Worm (Caenorhabditis elegans) whole organism, L3 larva: ENCODE results near the gene C03B1.2.

ENCODE experiments used
- R02D3.7 ChIP-seq: fragments of 150-350 bp; optimal IDR thresholded peaks from 2 replicates; lab custom pipeline; 2014; ENCODE audit warnings: missing biosample characterization, missing genetic modification characterization
- ZK546.5 ChIP-seq: sonication (generic microtip); optimal IDR thresholded peaks from 2 replicates; lab custom pipeline; 2017; ENCODE audit warnings: missing biosample characterization, missing genetic modification characterization
- ceh-16 ChIP-seq: sonication (generic microtip); optimal IDR thresholded peaks from 2 replicates; lab custom pipeline; 2017; ENCODE audit warnings: missing biosample characterization, missing genetic modification characterization
- ceh-28 ChIP-seq: fragments of 150-350 bp; optimal IDR thresholded peaks from 2 replicates; lab custom pipeline; 2014; ENCODE audit warnings: missing biosample characterization, missing genetic modification reagents, missing genetic modification characterization
- ceh-82 ChIP-seq: fragments of 150-350 bp; optimal IDR thresholded peaks from 2 replicates; lab custom pipeline; 2014; ENCODE audit warnings: missing biosample characterization, missing genetic modification characterization
- ceh-9 ChIP-seq: sonication (generic microtip); optimal IDR thresholded peaks from 2 replicates; lab custom pipeline; 2018; ENCODE audit warnings: missing biosample characterization, missing genetic modification characterization
- daf-12 ChIP-seq: fragments of 150-350 bp; optimal IDR thresholded peaks from 2 replicates; lab custom pipeline; 2014; ENCODE audit warnings: missing biosample characterization, missing genetic modification reagents, missing genetic modification characterization
- egl-5 ChIP-seq: fragments of 150-350 bp; optimal IDR thresholded peaks from 2 replicates; lab custom pipeline; 2017; ENCODE audit warnings: missing biosample characterization, missing genetic modification reagents, missing genetic modification characterization, inconsistent platforms
- elt-2 ChIP-seq: sonication (generic microtip); optimal IDR thresholded peaks from 2 replicates; lab custom pipeline; 2016; ENCODE audit warnings: missing genetic modification reagents, mild to moderate bottlenecking, missing genetic modification characterization, missing compliant biosample characterization
- fkh-2 ChIP-seq: fragments of 150-350 bp; optimal IDR thresholded peaks from 2 replicates; lab custom pipeline; 2014; ENCODE audit warnings: missing biosample characterization, missing genetic modification reagents, missing genetic modification characterization
- fos-1 ChIP-seq: fragments of 150-350 bp; optimal IDR thresholded peaks from 2 replicates; lab custom pipeline; 2014; ENCODE audit warnings: missing biosample characterization, missing genetic modification characterization
- hmg-11 ChIP-seq: sonication (generic microtip); optimal IDR thresholded peaks from 2 replicates; lab custom pipeline; 2016; ENCODE audit warnings: missing genetic modification characterization, missing compliant biosample characterization
- jun-1 ChIP-seq: fragments of 150-350 bp; optimal IDR thresholded peaks from 2 replicates; lab custom pipeline; 2014; ENCODE audit warnings: missing biosample characterization, missing genetic modification reagents, missing genetic modification characterization
- lin-15B ChIP-seq: fragments of 150-350 bp; optimal IDR thresholded peaks from 2 replicates; lab custom pipeline; 2014; ENCODE audit warnings: missing biosample characterization, missing genetic modification characterization
- lin-39 ChIP-seq: fragments of 150-350 bp; optimal IDR thresholded peaks from 2 replicates; lab custom pipeline; 2018; ENCODE audit warnings: missing biosample characterization, missing genetic modification reagents, missing genetic modification characterization
- lsy-12 ChIP-seq: sonication (generic microtip); optimal IDR thresholded peaks from 2 replicates; lab custom pipeline; 2016; ENCODE audit warnings: mild to moderate bottlenecking, missing genetic modification characterization, missing compliant biosample characterization
- mdl-1 ChIP-seq: fragments of 150-350 bp; optimal IDR thresholded peaks from 2 replicates; lab custom pipeline; 2014; ENCODE audit warnings: missing biosample characterization, missing genetic modification characterization
- mml-1 ChIP-seq: fragments of 150-350 bp; sonication (generic microtip); optimal IDR thresholded peaks from 3 replicates; lab custom pipeline; 2014; ENCODE audit warnings: missing biosample characterization, missing genetic modification characterization
- nfya-1 ChIP-seq: sonication (generic microtip); optimal IDR thresholded peaks from 2 replicates; lab custom pipeline; 2017; ENCODE audit warnings: missing genetic modification characterization, mild to moderate bottlenecking, missing compliant biosample characterization, antibody characterized with exemption, moderate library complexity; ENCODE audit not compliant: insufficient read depth
- nhr-11 ChIP-seq: fragments of 150-350 bp; optimal IDR thresholded peaks from 2 replicates; lab custom pipeline; 2014; ENCODE audit warnings: missing biosample characterization, missing genetic modification characterization
- nhr-12 ChIP-seq: fragments of 150-350 bp; optimal IDR thresholded peaks from 2 replicates; lab custom pipeline; 2014; ENCODE audit warnings: missing biosample characterization, missing genetic modification characterization
- nhr-23 ChIP-seq: fragments of 150-350 bp; optimal IDR thresholded peaks from 2 replicates; lab custom pipeline; 2014; ENCODE audit warnings: missing biosample characterization, missing genetic modification reagents, missing genetic modification characterization
- nhr-237 ChIP-seq: fragments of 150-350 bp; optimal IDR thresholded peaks from 2 replicates; lab custom pipeline; 2014; ENCODE audit warnings: missing biosample characterization, missing genetic modification characterization
- nhr-25 ChIP-seq: sonication (generic microtip); optimal IDR thresholded peaks from 2 replicates; lab custom pipeline; 2017; ENCODE audit warnings: missing biosample characterization, missing genetic modification characterization
- nhr-28 ChIP-seq: fragments of 150-350 bp; optimal IDR thresholded peaks from 2 replicates; lab custom pipeline; 2014; ENCODE audit warnings: missing biosample characterization, missing genetic modification characterization
- nhr-77 ChIP-seq: fragments of 150-350 bp; optimal IDR thresholded peaks from 2 replicates; lab custom pipeline; 2014; ENCODE audit warnings: missing biosample characterization, missing genetic modification characterization
- pha-4 ChIP-seq: fragments of 150-350 bp; optimal IDR thresholded peaks from 2 replicates; lab custom pipeline; 2014; ENCODE audit warnings: missing biosample characterization, missing genetic modification reagents, missing genetic modification characterization
- pqm-1 ChIP-seq: fragments of 150-350 bp; optimal IDR thresholded peaks from 2 replicates; lab custom pipeline; 2017; ENCODE audit warnings: missing biosample characterization, missing genetic modification characterization, inconsistent platforms
- sea-2 ChIP-seq: fragments of 150-350 bp; sonication (generic microtip); optimal IDR thresholded peaks from 4 replicates; lab custom pipeline; 2014; ENCODE audit warnings: missing biosample characterization, missing genetic modification reagents, missing genetic modification characterization
- skn-1 ChIP-seq: fragments of 150-350 bp; optimal IDR thresholded peaks from 2 replicates; lab custom pipeline; 2014; ENCODE audit warnings: missing biosample characterization, missing genetic modification characterization
- snpc-4 ChIP-seq: fragments of 150-350 bp; optimal IDR thresholded peaks from 2 replicates; lab custom pipeline; 2014; ENCODE audit warnings: missing biosample characterization, missing genetic modification characterization
- tbx-2 ChIP-seq: sonication (generic microtip); optimal IDR thresholded peaks from 2 replicates; lab custom pipeline; 2016; ENCODE audit warnings: mild to moderate bottlenecking, missing genetic modification characterization, missing compliant biosample characterization
- unc-62 ChIP-seq: fragments of 150-350 bp; sonication (generic microtip); optimal IDR thresholded peaks from 4 replicates; lab custom pipeline; 2014; ENCODE audit warnings: missing biosample characterization, missing genetic modification reagents, missing genetic modification characterization
- ztf-11 ChIP-seq: fragments of 150-350 bp; optimal IDR thresholded peaks from 2 replicates; lab custom pipeline; 2014; ENCODE audit warnings: missing biosample characterization, missing genetic modification characterization
- ztf-4 ChIP-seq: fragments of 150-350 bp; optimal IDR thresholded peaks from 2 replicates; lab custom pipeline; 2014; ENCODE audit warnings: missing biosample characterization, missing genetic modification characterization

C03B1.2 gene

DNA sequence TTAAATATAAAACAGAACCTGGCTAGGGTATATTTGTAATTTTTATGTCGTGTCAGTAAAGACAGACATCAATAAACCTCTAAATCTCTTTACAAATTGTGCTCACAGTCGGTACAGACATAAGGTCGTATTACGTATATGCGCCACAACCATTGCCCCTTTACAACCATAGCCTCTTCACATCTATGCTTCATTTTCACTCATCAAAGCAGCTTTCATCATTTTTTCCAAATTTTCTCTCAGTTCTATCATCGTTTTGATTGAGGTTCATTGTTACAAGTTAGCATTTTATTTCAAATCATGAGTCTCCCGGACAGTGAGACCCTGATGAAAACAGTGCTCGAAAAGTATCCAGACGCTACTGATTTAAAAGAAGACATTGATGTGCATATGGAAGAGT is 5.6 kb upstream of the C03B1.2 start, which contains the start of gene C03B1.4:
Gene C03B1.4, plus strand, starts transcription at position 301 of the 400 bp plus-strand sequence.
- no peak for TF ChIP-seq elt-2 (tag; lab: Kevin White, UChicago)

- TF ChIP-seq unc-62, result no peak
- no peak for TF ChIP-seq jun-1 (tag; lab: Kevin White, UChicago)
These were observed 4.1 kb upstream of the C03B1.2 start, which contains the start of gene C03B1.3 for ce11 chrX:6365715-6366114. C03B1.3 (plus strand) TSS chrX:6366015.

DNA sequence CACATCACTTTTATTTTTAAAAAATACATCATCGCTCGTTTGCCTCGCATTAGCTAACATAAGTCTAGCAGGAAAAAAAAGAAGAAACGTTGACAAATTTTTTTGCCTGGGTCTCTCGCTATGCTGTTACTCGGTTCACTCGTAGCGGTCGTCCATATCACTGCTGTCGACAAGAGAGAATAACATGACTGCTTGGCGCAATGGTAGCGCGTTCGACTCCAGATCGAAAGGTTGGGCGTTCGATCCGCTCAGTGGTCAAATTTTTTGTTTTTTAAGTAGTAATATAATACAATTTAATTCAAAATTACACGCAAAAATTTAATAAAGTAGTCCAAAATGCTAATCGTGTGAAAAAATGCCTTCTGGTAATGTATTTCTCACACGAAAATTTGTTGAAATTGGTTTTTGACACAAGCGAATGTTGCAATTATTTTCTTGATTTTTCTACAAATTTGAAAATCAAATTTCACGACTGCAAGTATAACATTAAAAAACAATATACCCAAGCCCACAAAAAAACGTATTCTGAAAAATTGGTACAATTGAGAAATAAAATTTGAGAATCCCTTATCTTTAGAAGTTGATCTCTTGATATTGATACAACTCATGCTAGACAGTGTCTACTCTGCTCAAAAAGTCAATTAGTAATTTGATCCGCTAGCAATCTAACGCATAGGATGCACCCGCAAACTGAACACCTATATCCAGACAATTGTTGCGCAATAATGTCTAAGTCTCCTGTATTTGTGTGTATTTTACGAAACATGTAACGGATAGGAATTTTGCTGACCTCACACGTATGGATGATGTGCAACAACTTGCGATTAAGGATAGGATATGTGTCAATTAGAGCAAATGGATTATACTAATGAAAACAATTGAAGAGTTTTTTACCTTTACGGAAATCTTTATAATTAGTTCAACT is 1.6 kb downstream of the C03B1.2 start:
- TF ChIP-seq nhr-23 (tag; lab: Kevin White, UChicago) (peak; percentile 36), tbx-2 (tag; lab: Kevin White, UChicago) (peak; percentile 54), fkh-2 (no peak), elt-2 (tag; lab: Kevin White, UChicago) (peak; percentile 29), unc-62 (no peak), pha-4 (tag; lab: Kevin White, UChicago) (peak; percentile 49), nhr-12 (tag; lab: Kevin White, UChicago) (no peak), nfya-1 (peak; percentile 57), jun-1 (tag; lab: Kevin White, UChicago) (peak; percentile 57), ceh-82 (tag; lab: Kevin White, UChicago) (peak; percentile 33), skn-1 (peak; percentile 26), lsy-12 (no peak), hmg-11 (tag; lab: Kevin White, UChicago) (peak; percentile 93), lin-39 (tag; lab: Kevin White, UChicago) (peak; percentile 68), egl-5 (peak; percentile 54), pqm-1 (tag; lab: Kevin White, UChicago) (peak; percentile 26), nhr-28 (tag; lab: Kevin White, UChicago) (peak; percentile 10)

- TF ChIP-seq lin-15B (no peak), unc-62 (no peak), ceh-9 (tag; lab: Kevin White, UChicago) (no peak), ztf-11 (tag; lab: Kevin White, UChicago) (no peak), R02D3.7 (no peak), ceh-28 (no peak), nhr-25 (tag; lab: Kevin White, UChicago) (no peak), mdl-1 (tag; lab: Kevin White, UChicago) (no peak), ztf-4 (tag; lab: Kevin White, UChicago) (no peak), nhr-77 (tag; lab: Kevin White, UChicago) (no peak), nhr-28 (tag; lab: Kevin White, UChicago) (no peak), jun-1 (tag; lab: Kevin White, UChicago) (no peak), sea-2 (GFP tag; lab: Kevin White, UChicago) (no peak), daf-12 (tag; lab: Kevin White, UChicago) (no peak), mml-1 (tag; lab: Kevin White, UChicago) (no peak), snpc-4 (tag; lab: Kevin White, UChicago) (no peak), ceh-16 (tag; lab: Kevin White, UChicago) (no peak), ceh-82 (tag; lab: Kevin White, UChicago) (no peak)
These were observed 3.5 kb downstream of the C03B1.2 start, which contains the start of gene C03B1.17 for ce11 chrX:6373348-6373747. C03B1.17 (plus strand) TSS chrX:6373648.

- no peak for TF ChIP-seq ztf-11 (tag; lab: Kevin White, UChicago)
- TF ChIP-seq nhr-237 (tag; lab: Kevin White, UChicago), result no peak
- TF ChIP-seq nhr-11 (tag; lab: Kevin White, UChicago), result no peak
- no peak for TF ChIP-seq ZK546.5
- TF ChIP-seq unc-62, result no peak
- no peak for TF ChIP-seq skn-1
- no peak for TF ChIP-seq nhr-23 (tag; lab: Kevin White, UChicago)
- TF ChIP-seq R02D3.7, result no peak
- no peak for TF ChIP-seq fos-1 (tag; lab: Kevin White, UChicago)
These were observed 4.6 kb downstream of the C03B1.2 start, which contains the start of gene C03B1.1 for ce11 chrX:6374451-6374850. C03B1.1 (plus strand) TSS chrX:6374751.
